Fruit fly (Drosophila melanogaster) whole organism, embryonic: ENCODE measurements around the gene Hsp67Ba.

Experiments
- Antp ChIP-seq: fragments of 200-800 bp; sonication (Bioruptor generic); optimal IDR thresholded peaks from 3 replicates; lab custom pipeline; 2016; ENCODE audit warnings: missing biosample characterization, missing genetic modification characterization
- Atf-2 ChIP-seq: fragments of 200-800 bp; sonication (Bioruptor generic); optimal IDR thresholded peaks from 2 replicates; lab custom pipeline; 2016; ENCODE audit warnings: missing biosample characterization, missing genetic modification characterization
- B-H2 ChIP-seq: fragments of 200-800 bp; sonication (Bioruptor generic); optimal IDR thresholded peaks from 2 replicates; lab custom pipeline; 2018; ENCODE audit warnings: missing biosample characterization, mild to moderate bottlenecking, missing genetic modification characterization
- CG10274 ChIP-seq: fragments of 200-800 bp; sonication (Bioruptor generic); optimal IDR thresholded peaks from 3 replicates; lab custom pipeline; 2017; ENCODE audit warnings: missing biosample characterization, mild to moderate bottlenecking, missing genetic modification characterization
- CG12104 ChIP-seq: fragments of 200-800 bp; sonication (Bioruptor generic); optimal IDR thresholded peaks from 3 replicates; lab custom pipeline; 2016; ENCODE audit warnings: missing biosample characterization, missing genetic modification characterization
- CG12155 ChIP-seq: fragments of 200-800 bp; sonication (Bioruptor generic); optimal IDR thresholded peaks from 3 replicates; lab custom pipeline; 2016; ENCODE audit warnings: missing biosample characterization, missing genetic modification characterization
- CG12299 ChIP-seq: fragments of 200-800 bp; sonication (Bioruptor generic); optimal IDR thresholded peaks from 2 replicates; lab custom pipeline; 2018; ENCODE audit warnings: missing biosample characterization, mild to moderate bottlenecking, missing genetic modification characterization
- CG13296 ChIP-seq: fragments of 200-800 bp; sonication (Bioruptor generic); optimal IDR thresholded peaks from 3 replicates; lab custom pipeline; 2018; ENCODE audit warnings: missing biosample characterization, mild to moderate bottlenecking, missing genetic modification characterization
- CG13894 ChIP-seq: fragments of 200-800 bp; sonication (Bioruptor generic); optimal IDR thresholded peaks from 3 replicates; lab custom pipeline; 2018; ENCODE audit warnings: missing biosample characterization, mild to moderate bottlenecking, missing genetic modification characterization, moderate library complexity
- CG15269 ChIP-seq: fragments of 200-800 bp; sonication (Bioruptor generic); optimal IDR thresholded peaks from 2 replicates; lab custom pipeline; 2018; ENCODE audit warnings: missing biosample characterization, mild to moderate bottlenecking, missing genetic modification characterization, moderate library complexity
- CG17328 ChIP-seq: fragments of 200-800 bp; sonication (Bioruptor generic); IDR thresholded peaks from 2 replicates; pipeline ENCODE4 v1.3.6; 2022; ENCODE audit warnings: missing biosample characterization, missing genetic modification characterization
- CG17385 ChIP-seq: fragments of 200-800 bp; sonication (Bioruptor generic); optimal IDR thresholded peaks from 3 replicates; lab custom pipeline; 2018; ENCODE audit warnings: missing biosample characterization, mild to moderate bottlenecking, missing genetic modification characterization
- CG30431 ChIP-seq: fragments of 200-800 bp; sonication (Bioruptor generic); optimal IDR thresholded peaks from 2 replicates; lab custom pipeline; 2017; ENCODE audit warnings: missing biosample characterization, missing genetic modification characterization
- CG3407 ChIP-seq: fragments of 200-800 bp; sonication (Bioruptor generic); optimal IDR thresholded peaks from 2 replicates; lab custom pipeline; 2018; ENCODE audit warnings: missing biosample characterization, mild to moderate bottlenecking, missing genetic modification characterization
- CG34376 ChIP-seq: fragments of 200-800 bp; sonication (Bioruptor generic); optimal IDR thresholded peaks from 2 replicates; lab custom pipeline; 2018; ENCODE audit warnings: missing biosample characterization, mild to moderate bottlenecking, missing genetic modification characterization
- CG4617 ChIP-seq: fragments of 200-800 bp; sonication (Bioruptor generic); optimal IDR thresholded peaks from 3 replicates; lab custom pipeline; 2016; ENCODE audit warnings: missing biosample characterization, missing genetic modification characterization, borderline replicate concordance
- CG6683 ChIP-seq: fragments of 200-800 bp; sonication (Bioruptor generic); optimal IDR thresholded peaks from 2 replicates; lab custom pipeline; 2017; ENCODE audit warnings: missing biosample characterization, mild to moderate bottlenecking, missing genetic modification characterization, missing genetic modification reagents
- CG9876 ChIP-seq: fragments of 200-800 bp; sonication (Bioruptor generic); optimal IDR thresholded peaks from 2 replicates; lab custom pipeline; 2016; ENCODE audit warnings: missing biosample characterization, missing genetic modification characterization
- CkIIα-i1 ChIP-seq: fragments of 200-800 bp; sonication (Bioruptor generic); IDR thresholded peaks from 2 replicates; pipeline ENCODE4 v1.3.6; 2022; ENCODE audit warnings: missing biosample characterization, missing genetic modification characterization
- CoRest ChIP-seq: fragments of 200-800 bp; sonication (Bioruptor generic); optimal IDR thresholded peaks from 3 replicates; lab custom pipeline; 2018; ENCODE audit warnings: missing biosample characterization, mild to moderate bottlenecking, missing genetic modification characterization, moderate library complexity
- ERR ChIP-seq: fragments of 200-800 bp; sonication (Bioruptor generic); optimal IDR thresholded peaks from 2 replicates; lab custom pipeline; 2016; ENCODE audit warnings: missing biosample characterization, missing genetic modification characterization
- Ets97D ChIP-seq: fragments of 200-800 bp; sonication (Bioruptor generic); optimal IDR thresholded peaks from 3 replicates; lab custom pipeline; 2016; ENCODE audit warnings: missing biosample characterization, missing genetic modification characterization
- H2.0 ChIP-seq: fragments of 200-800 bp; sonication (Bioruptor generic); IDR thresholded peaks from 2 replicates; pipeline ENCODE4 v1.3.6; 2022; ENCODE audit warnings: missing biosample characterization, missing genetic modification characterization
- HHEX ChIP-seq: fragments of 200-800 bp; sonication (Bioruptor generic); optimal IDR thresholded peaks from 3 replicates; lab custom pipeline; 2017; ENCODE audit warnings: missing biosample characterization, mild to moderate bottlenecking, missing genetic modification characterization, missing genetic modification reagents
- Hr39 ChIP-seq: fragments of >200 bp; optimal IDR thresholded peaks from 2 replicates; lab custom pipeline; 2017
- Hr51 ChIP-seq, 2 experiments: fragments of 200-800 bp; sonication (Bioruptor generic); optimal IDR thresholded peaks; 2 replicates in 1 of 2; 3 replicates in 1 of 2; lab custom pipeline; 2016 to 2018; ENCODE audit warnings: missing biosample characterization in 2 of 2, missing genetic modification characterization in 2 of 2, mild to moderate bottlenecking in 1 of 2, moderate library complexity in 1 of 2
- Jarid2 ChIP-seq: fragments of 200-800 bp; sonication (Bioruptor generic); optimal IDR thresholded peaks from 3 replicates; lab custom pipeline; 2017; ENCODE audit warnings: mild to moderate bottlenecking, missing biosample characterization, missing genetic modification reagents, missing genetic modification characterization
- Mad ChIP-seq: fragments of 200-800 bp; sonication (Bioruptor generic); optimal IDR thresholded peaks from 2 replicates; lab custom pipeline; 2016; ENCODE audit warnings: missing biosample characterization, missing genetic modification characterization
- Max ChIP-seq: fragments of 200-800 bp; sonication (Bioruptor generic); optimal IDR thresholded peaks from 2 replicates; lab custom pipeline; 2016; ENCODE audit warnings: missing biosample characterization, mild to moderate bottlenecking, missing genetic modification characterization
- NfI ChIP-seq: fragments of 200-800 bp; sonication (Bioruptor generic); optimal IDR thresholded peaks from 3 replicates; lab custom pipeline; 2018; ENCODE audit warnings: missing biosample characterization, mild to moderate bottlenecking, missing genetic modification characterization, moderate library complexity
- Oli ChIP-seq: fragments of 200-800 bp; sonication (Bioruptor generic); optimal IDR thresholded peaks from 2 replicates; lab custom pipeline; 2018; ENCODE audit warnings: missing biosample characterization, mild to moderate bottlenecking, missing genetic modification characterization, moderate library complexity
- Opbp ChIP-seq: fragments of 200-800 bp; sonication (Bioruptor generic); IDR thresholded peaks from 3 replicates; pipeline ENCODE4 v1.3.6; 2022; ENCODE audit warnings: missing biosample characterization, missing genetic modification characterization; ENCODE audit not compliant: partially characterized antibody
- Sox102F ChIP-seq: fragments of 200-800 bp; sonication (Bioruptor generic); optimal IDR thresholded peaks from 2 replicates; lab custom pipeline; 2018; ENCODE audit warnings: missing biosample characterization, mild to moderate bottlenecking, missing genetic modification characterization, moderate library complexity
- da ChIP-seq: fragments of 200-800 bp; sonication (Bioruptor generic); optimal IDR thresholded peaks from 2 replicates; lab custom pipeline; 2016; ENCODE audit warnings: missing biosample characterization, missing genetic modification characterization
- dm ChIP-seq: fragments of 200-800 bp; sonication (Bioruptor generic); optimal IDR thresholded peaks from 3 replicates; lab custom pipeline; 2016; ENCODE audit warnings: missing biosample characterization, missing genetic modification characterization
- dpn ChIP-seq, 2 experiments: fragments of 200-800 bp; sonication (Bioruptor generic); optimal IDR thresholded peaks; 3 replicates each; lab custom pipeline; 2016; ENCODE audit warnings: missing biosample characterization in 2 of 2, missing genetic modification characterization in 2 of 2
- fd96Cb ChIP-seq: fragments of 200-800 bp; sonication (Bioruptor generic); optimal IDR thresholded peaks from 2 replicates; lab custom pipeline; 2018; ENCODE audit warnings: missing biosample characterization, mild to moderate bottlenecking, missing genetic modification characterization, moderate library complexity
- maf-S ChIP-seq: fragments of 200-800 bp; sonication (Bioruptor generic); optimal IDR thresholded peaks from 2 replicates; lab custom pipeline; 2016; ENCODE audit warnings: missing biosample characterization, missing genetic modification characterization
- mld ChIP-seq: fragments of 200-800 bp; sonication (Bioruptor generic); IDR thresholded peaks from 3 replicates; pipeline ENCODE4 v1.3.6; 2022; ENCODE audit warnings: missing biosample characterization, missing genetic modification characterization; ENCODE audit not compliant: partially characterized antibody
- nau ChIP-seq: fragments of 200-800 bp; sonication (Bioruptor generic); optimal IDR thresholded peaks from 3 replicates; lab custom pipeline; 2017; ENCODE audit warnings: missing biosample characterization, mild to moderate bottlenecking, missing genetic modification characterization, missing genetic modification reagents
- odd ChIP-seq: fragments of 200-800 bp; sonication (Bioruptor generic); optimal IDR thresholded peaks from 2 replicates; lab custom pipeline; 2017; ENCODE audit warnings: missing biosample characterization, mild to moderate bottlenecking, missing genetic modification characterization
- otp ChIP-seq: fragments of 200-800 bp; sonication (Bioruptor generic); IDR thresholded peaks from 3 replicates; pipeline ENCODE4, ENCODE4 v1.3.6; 2022; ENCODE audit warnings: missing biosample characterization, missing genetic modification characterization
- pb ChIP-seq: fragments of 200-800 bp; sonication (Bioruptor generic); optimal IDR thresholded peaks from 3 replicates; lab custom pipeline; 2016; ENCODE audit warnings: missing biosample characterization, missing genetic modification characterization
- ro ChIP-seq: fragments of 200-800 bp; sonication (Bioruptor generic); IDR thresholded peaks from 2 replicates; pipeline ENCODE4 v1.3.6; 2022; ENCODE audit warnings: missing biosample characterization, missing genetic modification characterization
- sd ChIP-seq: fragments of 200-800 bp; sonication (Bioruptor generic); optimal IDR thresholded peaks from 3 replicates; lab custom pipeline; 2018; ENCODE audit warnings: missing biosample characterization, mild to moderate bottlenecking, missing genetic modification characterization, moderate library complexity
- shn ChIP-seq: fragments of 200-800 bp; sonication (Bioruptor generic); optimal IDR thresholded peaks from 3 replicates; lab custom pipeline; 2016; ENCODE audit warnings: missing biosample characterization, missing genetic modification characterization
- slou ChIP-seq: fragments of 200-800 bp; sonication (Bioruptor generic); optimal IDR thresholded peaks from 3 replicates; lab custom pipeline; 2016; ENCODE audit warnings: missing biosample characterization, missing genetic modification characterization
- sr ChIP-seq: fragments of 200-800 bp; sonication (Bioruptor generic); IDR thresholded peaks from 3 replicates; pipeline ENCODE4 v1.3.6; 2022; ENCODE audit warnings: missing biosample characterization, missing genetic modification characterization
- unpg ChIP-seq: fragments of 200-800 bp; sonication (Bioruptor generic); optimal IDR thresholded peaks from 3 replicates; lab custom pipeline; 2018; ENCODE audit warnings: missing biosample characterization, mild to moderate bottlenecking, missing genetic modification characterization, moderate library complexity

The Hsp67Ba gene

dm6 chr3L:9426656-9427294 lies 47.4 kb upstream of the Hsp67Ba start, which contains the start of the genes Atat and Shc (continued):
- TF ChIP-seq ERR (peak; percentile 99), CG17385 (GFP tag; lab: Kevin White, UChicago) (peak; percentile 95), CG13894 (tag; lab: Kevin White, UChicago) (peak; percentile 99), Oli (peak; percentile 98), HHEX (GFP tag; lab: Kevin White, UChicago) (peak; percentile 99), Mad (GFP tag; lab: Kevin White, UChicago) (peak; percentile 99), CG17328 (peak; percentile 99), unpg (GFP tag; lab: Kevin White, UChicago) (peak; percentile 98), Max (peak; percentile 99), B-H2 (GFP tag; lab: Kevin White, UChicago) (peak; percentile 99), Opbp (GFP tag; lab: Robert Waterston, UW) (peak; percentile 89), sr (GFP tag; lab: Robert Waterston, UW) (peak; percentile 95), CG3407 (GFP tag; lab: Kevin White, UChicago) (peak; percentile 92), Ets97D (GFP tag; lab: Kevin White, UChicago) (peak; percentile 97), slou (GFP tag; lab: Kevin White, UChicago) (peak; percentile 99), shn (GFP tag; lab: Kevin White, UChicago) (peak; percentile 100), CkIIα-i1 (GFP tag; lab: Robert Waterston, UW) (peak; percentile 97), pb (GFP tag; lab: Kevin White, UChicago) (peak; percentile 99), NfI (GFP tag; lab: Kevin White, UChicago) (peak; percentile 99), CG10274 (GFP tag; lab: Kevin White, UChicago) (peak; percentile 95), sd (peak; percentile 93), da (GFP tag; lab: Kevin White, UChicago) (peak; percentile 99), CG34376 (GFP tag; lab: Kevin White, UChicago) (peak; percentile 99), ro (peak; percentile 98), odd (peak; percentile 88), otp (GFP tag; lab: Robert Waterston, UW) (peak; percentile 99), CG13296 (GFP tag; lab: Kevin White, UChicago) (peak; percentile 97), CG12299 (tag; lab: Kevin White, UChicago) (peak; percentile 95), CG6683 (GFP tag; lab: Kevin White, UChicago) (peak; percentile 96), mld (GFP tag; lab: Robert Waterston, UW) (0 out of 3 replicates have a peak, but pooled peaks have one; percentile 33), CoRest (tag; lab: Kevin White, UChicago) (peak; percentile 99), Hr51 (GFP tag; optimal IDR thresholded peaks at IDR 0.05; lab: Kevin White, UChicago) (peak; percentile 97 to 100), CG4617 (GFP tag; lab: Kevin White, UChicago) (peak; percentile 100), dpn (GFP tag; optimal IDR thresholded peaks at IDR 0.05; lab: Kevin White, UChicago) (peak; percentile 100), Hr39 (lab: Kevin White, UChicago) (no peak), maf-S (GFP tag; lab: Kevin White, UChicago) (peak; percentile 99), H2.0 (GFP tag; lab: Robert Waterston, UW) (peak; percentile 99), Jarid2 (GFP tag; lab: Kevin White, UChicago) (peak; percentile 91), Sox102F (GFP tag; lab: Kevin White, UChicago) (peak; percentile 99), CG12155 (GFP tag; lab: Kevin White, UChicago) (peak; percentile 99), CG12104 (peak; percentile 98), nau (peak; percentile 95), Atf-2 (GFP tag; lab: Kevin White, UChicago) (peak; percentile 99), Antp (peak; percentile 100), fd96Cb (peak; percentile 99), dm (GFP tag; lab: Kevin White, UChicago) (peak; percentile 99), CG9876 (GFP tag; lab: Kevin White, UChicago) (peak; percentile 100), CG30431 (GFP tag; lab: Kevin White, UChicago) (peak; percentile 100), CG15269 (tag; lab: Kevin White, UChicago) (peak; percentile 99)
